Fruit fly (Drosophila melanogaster): Measurements from ENCODE around the gene rb.

dm6 chrX:4534002-4534401, 6.4 kb downstream of the rb start:
- no peak for TF ChIP-seq Dll (optimal IDR thresholded peaks at IDR 0.05)
- no peak for TF ChIP-seq pan (optimal IDR thresholded peaks at IDR 0.05)
- TF ChIP-seq usp (GFP tag; optimal IDR thresholded peaks at IDR 0.05): no peak
- no peak for TF ChIP-seq CG8478 (optimal IDR thresholded peaks at IDR 0.05)
- no peak for TF ChIP-seq EcR (GFP tag; optimal IDR thresholded peaks at IDR 0.05)
